Worm (Caenorhabditis elegans) whole organism, young adult: ENCODE data around the gene C01G6.2.

ENCODE experiments used
- C17E4.6 ChIP-seq: fragments of 200-800 bp; sonication (Bioruptor generic); IDR thresholded peaks from 2 replicates; pipeline ENCODE4 v1.3.6; 2022; ENCODE audit warnings: missing genetic modification reagents, missing genetic modification characterization, missing compliant biosample characterization
- F22D6.2 ChIP-seq: sonication (generic microtip); optimal IDR thresholded peaks from 2 replicates; lab custom pipeline; 2016; ENCODE audit warnings: mild to moderate bottlenecking, missing genetic modification characterization, missing compliant biosample characterization
- F23B12.7 ChIP-seq: sonication (generic microtip); optimal IDR thresholded peaks from 2 replicates; lab custom pipeline; 2017; ENCODE audit warnings: missing genetic modification characterization, mild to moderate bottlenecking, missing compliant biosample characterization, antibody characterized with exemption, moderate library complexity; ENCODE audit not compliant: insufficient read depth
- F37B4.10 ChIP-seq: fragments of 200-800 bp; sonication (Bioruptor generic); IDR thresholded peaks from 2 replicates; pipeline ENCODE4 v1.3.6; 2022; ENCODE audit warnings: missing genetic modification characterization, missing compliant biosample characterization
- K12H6.12 ChIP-seq: fragments of 200-800 bp; sonication (Bioruptor generic); optimal IDR thresholded peaks from 2 replicates; lab custom pipeline; 2018; ENCODE audit warnings: mild to moderate bottlenecking, missing genetic modification characterization, missing compliant biosample characterization
- Y53F4B.3 ChIP-seq: fragments of 200-800 bp; sonication (Bioruptor generic); IDR thresholded peaks from 2 replicates; pipeline ENCODE4 v1.3.6; 2022; ENCODE audit warnings: missing genetic modification reagents, missing genetic modification characterization, missing compliant biosample characterization
- aptf-3 ChIP-seq: fragments of 200-800 bp; sonication (Bioruptor generic); IDR thresholded peaks from 2 replicates; pipeline ENCODE4 v1.3.6; 2022; ENCODE audit warnings: missing genetic modification characterization, missing compliant biosample characterization
- atf-7 ChIP-seq: sonication (generic microtip); optimal IDR thresholded peaks from 2 replicates; lab custom pipeline; 2017; ENCODE audit warnings: mild to moderate bottlenecking, missing genetic modification characterization, missing compliant biosample characterization
- athp-1 ChIP-seq: sonication (generic microtip); optimal IDR thresholded peaks from 2 replicates; lab custom pipeline; 2017; ENCODE audit warnings: mild to moderate bottlenecking, missing genetic modification characterization, missing compliant biosample characterization
- cebp-1 ChIP-seq, 2 experiments: fragments of 200-800 bp in 1 of 2; sonication (Bioruptor generic) in 1 of 2; sonication (generic microtip) in 1 of 2; IDR thresholded peaks in 1 of 2; optimal IDR thresholded peaks in 1 of 2; 2 replicates each; pipeline versions ENCODE4 v1.3.6 to Lab custom; 2017 to 2022; ENCODE audit warnings: missing compliant biosample characterization in 2 of 2, missing genetic modification characterization in 2 of 2, mild to moderate bottlenecking in 1 of 2, missing genetic modification reagents in 1 of 2, moderate library complexity in 1 of 2
- chd-7 ChIP-seq: sonication (generic microtip); optimal IDR thresholded peaks from 2 replicates; lab custom pipeline; 2016; ENCODE audit warnings: mild to moderate bottlenecking, missing genetic modification characterization, moderate library complexity, missing compliant biosample characterization
- dpl-1 ChIP-seq: fragments of 150-350 bp; optimal IDR thresholded peaks from 2 replicates; lab custom pipeline; 2014; ENCODE audit warnings: missing biosample characterization, missing genetic modification reagents, missing genetic modification characterization
- efl-1 ChIP-seq: fragments of 150-350 bp; optimal IDR thresholded peaks from 2 replicates; lab custom pipeline; 2014; ENCODE audit warnings: missing biosample characterization, missing genetic modification reagents, missing genetic modification characterization
- egl-18 ChIP-seq: fragments of 200-800 bp; sonication (Bioruptor generic); IDR thresholded peaks from 2 replicates; pipeline ENCODE4 v1.3.6; 2022; ENCODE audit warnings: missing genetic modification reagents, missing genetic modification characterization, missing compliant biosample characterization
- ekl-4 ChIP-seq: fragments of 200-800 bp; sonication (Bioruptor generic); IDR thresholded peaks from 2 replicates; pipeline ENCODE4 v1.3.6; 2022; ENCODE audit warnings: missing genetic modification reagents, missing genetic modification characterization, missing compliant biosample characterization
- gei-17 ChIP-seq: fragments of 200-800 bp; sonication (Bioruptor generic); optimal IDR thresholded peaks from 2 replicates; lab custom pipeline; 2018; ENCODE audit warnings: mild to moderate bottlenecking, missing genetic modification characterization, missing compliant biosample characterization
- hlh-12 ChIP-seq: sonication (generic microtip); optimal IDR thresholded peaks from 2 replicates; lab custom pipeline; 2016; ENCODE audit warnings: missing genetic modification characterization, missing compliant biosample characterization
- hlh-26 ChIP-seq: fragments of 200-800 bp; sonication (Bioruptor generic); conservative IDR thresholded peaks from 2 replicates; pipeline ENCODE4 v1.3.6; 2022; ENCODE audit warnings: missing genetic modification reagents, missing genetic modification characterization, missing compliant biosample characterization
- hmg-20 ChIP-seq: fragments of 200-800 bp; sonication (Bioruptor generic); IDR thresholded peaks from 2 replicates; pipeline ENCODE4 v1.3.6; 2022; ENCODE audit warnings: missing genetic modification reagents, missing genetic modification characterization, missing compliant biosample characterization
- lin-54 ChIP-seq: fragments of 200-800 bp; sonication (Bioruptor generic); optimal IDR thresholded peaks from 2 replicates; lab custom pipeline; 2018; ENCODE audit warnings: mild to moderate bottlenecking, missing genetic modification characterization, missing compliant biosample characterization
- mel-28 ChIP-seq: sonication (generic microtip); optimal IDR thresholded peaks from 2 replicates; lab custom pipeline; 2016; ENCODE audit warnings: borderline replicate concordance, mild to moderate bottlenecking, missing genetic modification characterization, missing compliant biosample characterization
- mes-4 ChIP-seq: sonication (generic microtip); optimal IDR thresholded peaks from 2 replicates; lab custom pipeline; 2016; ENCODE audit warnings: missing genotype, missing genetic modification characterization, missing compliant biosample characterization
- mxl-1 ChIP-seq: sonication (generic microtip); optimal IDR thresholded peaks from 2 replicates; lab custom pipeline; 2016; ENCODE audit warnings: missing genetic modification characterization, missing compliant biosample characterization
- nfya-1 ChIP-seq: sonication (generic microtip); optimal IDR thresholded peaks from 2 replicates; lab custom pipeline; 2017; ENCODE audit warnings: antibody characterized with exemption, missing compliant biosample characterization, missing genetic modification characterization, borderline replicate concordance; ENCODE audit not compliant: insufficient read depth
- nhr-120 ChIP-seq: fragments of 200-800 bp; sonication (Bioruptor generic); IDR thresholded peaks from 2 replicates; pipeline ENCODE4 v1.3.6; 2022; ENCODE audit warnings: missing genetic modification characterization, missing compliant biosample characterization
- pbrm-1 ChIP-seq: fragments of 200-800 bp; sonication (Bioruptor generic); IDR thresholded peaks from 2 replicates; pipeline ENCODE4 v1.3.6; 2022; ENCODE audit warnings: missing genetic modification reagents, missing genetic modification characterization, missing compliant biosample characterization
- snpc-1.1 ChIP-seq: sonication (generic microtip); optimal IDR thresholded peaks from 2 replicates; lab custom pipeline; 2017; ENCODE audit warnings: missing genetic modification characterization, mild to moderate bottlenecking, missing compliant biosample characterization, antibody characterized with exemption, moderate library complexity, missing genotype, missing genetic modification reagents; ENCODE audit not compliant: insufficient read depth
- snpc-3.4 ChIP-seq: sonication (generic microtip); optimal IDR thresholded peaks from 2 replicates; lab custom pipeline; 2017; ENCODE audit warnings: missing genetic modification characterization, mild to moderate bottlenecking, missing compliant biosample characterization, antibody characterized with exemption, moderate library complexity, missing genotype, missing genetic modification reagents
- somi-1 ChIP-seq: fragments of 200-800 bp; sonication (Bioruptor generic); optimal IDR thresholded peaks from 2 replicates; lab custom pipeline; 2018; ENCODE audit warnings: mild to moderate bottlenecking, missing genetic modification characterization, missing compliant biosample characterization
- tbp1 ChIP-seq: fragments of 200-800 bp; sonication (Bioruptor generic); optimal IDR thresholded peaks from 2 replicates; lab custom pipeline; 2018; ENCODE audit warnings: mild to moderate bottlenecking, missing genetic modification characterization, missing compliant biosample characterization
- tbx-9 ChIP-seq: sonication (generic microtip); optimal IDR thresholded peaks from 2 replicates; lab custom pipeline; 2016; ENCODE audit warnings: borderline replicate concordance, missing genetic modification characterization, inconsistent platforms, missing compliant biosample characterization
- xnd-1 ChIP-seq: sonication (generic microtip); optimal IDR thresholded peaks from 2 replicates; lab custom pipeline; 2016; ENCODE audit warnings: missing genotype, missing genetic modification reagents, missing genetic modification characterization, missing compliant biosample characterization
- zfh-2 ChIP-seq: fragments of 200-800 bp; sonication (Bioruptor generic); conservative IDR thresholded peaks from 2 replicates; pipeline ENCODE4 v1.3.6; 2022; ENCODE audit warnings: missing genetic modification reagents, missing genetic modification characterization, missing compliant biosample characterization
- zim-3 ChIP-seq: sonication (generic microtip); optimal IDR thresholded peaks from 2 replicates; lab custom pipeline; 2017; ENCODE audit warnings: mild to moderate bottlenecking, missing genetic modification characterization, moderate library complexity, missing compliant biosample characterization
- ztf-18 ChIP-seq: sonication (generic microtip); optimal IDR thresholded peaks from 2 replicates; lab custom pipeline; 2016; ENCODE audit warnings: missing genotype, mild to moderate bottlenecking, missing genetic modification characterization, missing compliant biosample characterization
- ztf-25 ChIP-seq: fragments of 200-800 bp; sonication (Bioruptor generic); IDR thresholded peaks from 2 replicates; pipeline ENCODE4 v1.3.6; 2022; ENCODE audit warnings: missing genetic modification reagents, missing genetic modification characterization, missing compliant biosample characterization
- ztf-28 ChIP-seq: fragments of 200-800 bp; sonication (Bioruptor generic); IDR thresholded peaks from 2 replicates; pipeline ENCODE4 v1.3.6; 2022; ENCODE audit warnings: missing genetic modification reagents, missing genetic modification characterization, missing compliant biosample characterization

The C01G6.2 gene

DNA sequence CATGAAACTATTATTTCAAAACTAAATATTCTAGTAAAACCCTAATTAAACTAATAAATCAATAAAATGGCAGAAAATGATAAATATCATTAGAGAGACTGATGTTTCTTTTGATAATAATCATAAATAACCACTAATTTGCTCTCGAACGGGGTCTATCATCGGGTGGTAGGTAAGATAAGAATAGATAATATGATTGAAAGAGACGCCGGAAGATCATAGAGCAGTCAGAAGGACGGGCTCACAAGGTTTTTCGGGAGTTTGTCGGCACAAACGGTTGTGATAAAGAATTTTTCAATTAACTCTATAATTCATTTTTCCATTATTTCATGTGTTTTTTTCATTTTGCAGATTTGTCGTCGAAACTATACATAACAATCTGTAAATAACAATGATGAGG is 34.2 kb downstream of the C01G6.2 start (continued):
- TF ChIP-seq zfh-2 (no peak), dpl-1 (GFP tag; lab: Kevin White, UChicago) (no peak), ztf-25 (GFP tag; lab: Robert Waterston, UW) (no peak)

DNA sequence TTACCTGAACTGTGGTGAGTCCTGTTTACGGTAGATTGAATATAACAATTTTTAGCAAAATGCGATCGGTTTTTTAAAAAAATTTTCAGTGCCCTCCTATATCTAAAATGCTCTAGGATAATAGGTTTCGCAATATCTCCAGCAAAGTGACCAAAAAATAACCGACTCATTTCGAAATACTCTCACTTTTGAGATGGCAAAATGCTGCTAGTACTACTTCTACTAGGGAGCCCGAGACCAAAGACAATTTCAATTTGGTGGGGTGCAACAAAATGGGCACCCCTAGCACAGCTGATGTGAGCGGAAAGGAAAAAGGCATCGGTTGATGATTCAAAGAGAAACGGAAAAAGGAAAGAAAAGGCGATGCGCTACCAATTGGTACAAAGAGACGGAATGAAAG is 36.7 kb downstream of the C01G6.2 start:
- TF ChIP-seq xnd-1 (tag; lab: Kevin White, UChicago) (no peak), efl-1 (GFP tag; lab: Kevin White, UChicago) (no peak), gei-17 (no peak), zim-3 (tag; lab: Kevin White, UChicago) (no peak), mel-28 (tag; lab: Kevin White, UChicago) (no peak), ekl-4 (GFP tag; lab: Robert Waterston, UW) (no peak), hlh-12 (no peak), cebp-1 (GFP tag; IDR thresholded peaks at IDR 0.05; lab: Robert Waterston, UW) (no peak), cebp-1 (tag; optimal IDR thresholded peaks at IDR 0.05; lab: Kevin White, UChicago) (peak; percentile 77)

DNA sequence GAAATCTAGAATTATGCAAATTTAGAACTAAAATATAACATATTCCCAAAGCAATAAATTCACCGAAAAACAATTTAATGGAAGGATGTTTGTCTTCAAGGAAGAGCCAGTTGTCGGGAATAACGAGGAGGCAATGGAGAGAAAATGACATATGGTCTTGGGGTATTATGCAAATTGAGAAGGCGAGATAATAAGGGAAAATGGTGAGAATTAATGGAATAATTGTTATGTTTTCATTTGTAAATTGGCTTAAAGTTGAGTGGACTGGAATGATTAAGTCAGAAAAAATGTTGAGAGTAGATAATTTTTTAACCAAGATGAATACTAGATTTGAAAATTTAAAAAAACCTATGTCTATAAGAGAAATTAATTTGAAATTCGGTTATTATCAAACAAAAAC is 38.0 kb downstream of the C01G6.2 start:
- TF ChIP-seq snpc-3.4 (tag; lab: Kevin White, UChicago) (no peak), mes-4 (tag; lab: Kevin White, UChicago) (no peak), tbx-9 (no peak), lin-54 (GFP tag; lab: Kevin White, UChicago) (no peak)

DNA sequence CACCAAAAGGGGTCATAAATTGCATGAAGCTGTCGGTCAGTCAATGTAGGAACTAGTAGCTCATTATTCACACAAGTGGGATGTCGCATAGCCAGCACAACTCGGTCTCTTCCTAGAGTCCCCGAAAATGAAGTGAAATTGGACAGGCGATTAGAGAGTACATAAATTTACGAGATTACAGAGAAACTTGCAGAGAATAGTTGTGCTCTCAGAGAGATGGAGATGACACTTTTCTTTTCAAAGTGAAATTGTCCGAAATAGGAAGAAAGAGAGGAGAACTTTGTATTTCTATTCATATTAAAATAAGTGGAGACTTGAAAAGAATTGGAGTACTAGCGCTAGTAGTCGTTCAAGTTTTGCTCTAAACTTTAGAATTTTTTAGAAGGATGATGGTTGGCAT is 38.7 kb downstream of the C01G6.2 start:
- TF ChIP-seq lin-54 (GFP tag; lab: Kevin White, UChicago), result no peak
- no peak for TF ChIP-seq nfya-1 (tag; lab: Kevin White, UChicago)
- TF ChIP-seq Y53F4B.3 (GFP tag; lab: Robert Waterston, UW), result no peak
- TF ChIP-seq F37B4.10, result no peak
- no peak for TF ChIP-seq C17E4.6 (GFP tag; lab: Robert Waterston, UW)
- TF ChIP-seq tbp1, result no peak
- TF ChIP-seq somi-1 (GFP tag; lab: Kevin White, UChicago), result no peak
- no peak for TF ChIP-seq hmg-20 (GFP tag; lab: Robert Waterston, UW)
- TF ChIP-seq egl-18 (GFP tag; lab: Robert Waterston, UW), result no peak
- TF ChIP-seq F22D6.2 (tag; lab: Kevin White, UChicago), result no peak
- no peak for TF ChIP-seq hlh-26 (GFP tag; lab: Robert Waterston, UW)
- no peak for TF ChIP-seq hlh-12
- TF ChIP-seq snpc-1.1 (tag; lab: Kevin White, UChicago), result no peak
- no peak for TF ChIP-seq ztf-28 (GFP tag; lab: Robert Waterston, UW)
- no peak for TF ChIP-seq nhr-120 (GFP tag; lab: Robert Waterston, UW)
- TF ChIP-seq aptf-3 (GFP tag; lab: Robert Waterston, UW), result no peak
- no peak for TF ChIP-seq athp-1

DNA sequence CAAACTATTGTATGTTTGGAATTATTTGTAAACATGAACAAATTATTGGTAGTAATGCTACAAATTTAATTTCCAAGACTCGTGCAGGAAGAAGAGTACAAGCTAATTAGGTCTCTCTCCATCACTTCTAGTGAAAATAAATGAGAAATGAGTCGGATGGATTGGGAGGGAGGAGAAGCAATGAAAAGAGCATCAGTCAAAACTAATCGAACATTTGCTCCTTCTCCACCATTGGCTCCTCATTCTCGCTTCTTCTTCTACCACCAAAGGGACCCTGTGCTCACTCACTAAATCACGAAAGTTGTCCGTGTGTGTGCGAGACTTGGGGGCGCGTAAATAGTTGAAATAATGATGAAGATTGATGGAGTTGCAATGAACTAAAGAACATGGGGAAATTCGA is 40.0 kb downstream of the C01G6.2 start:
- no peak for TF ChIP-seq mxl-1 (tag; lab: Kevin White, UChicago)
- TF ChIP-seq pbrm-1 (GFP tag; lab: Robert Waterston, UW), result no peak
- no peak for TF ChIP-seq ztf-18 (tag; lab: Kevin White, UChicago)
- TF ChIP-seq F23B12.7 (tag; lab: Kevin White, UChicago), result no peak
- TF ChIP-seq hlh-12, result no peak
- no peak for TF ChIP-seq chd-7 (tag; lab: Kevin White, UChicago)
- no peak for TF ChIP-seq atf-7 (tag; lab: Kevin White, UChicago)
- no peak for TF ChIP-seq K12H6.12
